Worm (Caenorhabditis elegans) whole organism, L3 larva: Measurements from ENCODE around the gene rnh-1.1.

ENCODE experiments used
- ZK546.5 ChIP-seq: sonication (generic microtip); optimal IDR thresholded peaks from 2 replicates; lab custom pipeline; 2017; ENCODE audit warnings: missing biosample characterization, missing genetic modification characterization
- ama-1 ChIP-seq: fragments of 150-350 bp; optimal IDR thresholded peaks from 2 replicates; lab custom pipeline; 2018
- ceh-16 ChIP-seq: sonication (generic microtip); optimal IDR thresholded peaks from 2 replicates; lab custom pipeline; 2017; ENCODE audit warnings: missing biosample characterization, missing genetic modification characterization
- ceh-28 ChIP-seq: fragments of 150-350 bp; optimal IDR thresholded peaks from 2 replicates; lab custom pipeline; 2014; ENCODE audit warnings: missing biosample characterization, missing genetic modification reagents, missing genetic modification characterization
- ceh-82 ChIP-seq: fragments of 150-350 bp; optimal IDR thresholded peaks from 2 replicates; lab custom pipeline; 2014; ENCODE audit warnings: missing biosample characterization, missing genetic modification characterization
- ceh-9 ChIP-seq: sonication (generic microtip); optimal IDR thresholded peaks from 2 replicates; lab custom pipeline; 2018; ENCODE audit warnings: missing biosample characterization, missing genetic modification characterization
- daf-12 ChIP-seq: fragments of 150-350 bp; optimal IDR thresholded peaks from 2 replicates; lab custom pipeline; 2014; ENCODE audit warnings: missing biosample characterization, missing genetic modification reagents, missing genetic modification characterization
- egl-5 ChIP-seq: fragments of 150-350 bp; optimal IDR thresholded peaks from 2 replicates; lab custom pipeline; 2017; ENCODE audit warnings: missing biosample characterization, missing genetic modification reagents, missing genetic modification characterization, inconsistent platforms
- elt-1 ChIP-seq: fragments of 150-350 bp; optimal IDR thresholded peaks from 2 replicates; lab custom pipeline; 2014; ENCODE audit warnings: missing biosample characterization, missing genetic modification characterization
- elt-2 ChIP-seq: sonication (generic microtip); optimal IDR thresholded peaks from 2 replicates; lab custom pipeline; 2016; ENCODE audit warnings: missing genetic modification reagents, mild to moderate bottlenecking, missing genetic modification characterization, missing compliant biosample characterization
- elt-3 ChIP-seq, 3 experiments: fragments of 150-350 bp in 1 of 3; sonication (generic microtip) in 2 of 3; optimal IDR thresholded peaks; 2 replicates in 2 of 3; 4 replicates in 1 of 3; lab custom pipeline; 2014 to 2017; ENCODE audit warnings: missing biosample characterization in 3 of 3, missing genetic modification characterization in 3 of 3
- eor-1 ChIP-seq, 2 experiments: fragments of 150-350 bp; optimal IDR thresholded peaks; 2 replicates each; lab custom pipeline; 2014 to 2018; ENCODE audit warnings: missing biosample characterization in 2 of 2, missing genetic modification characterization in 2 of 2
- fkh-10 ChIP-seq: sonication (generic microtip); optimal IDR thresholded peaks from 2 replicates; lab custom pipeline; 2017; ENCODE audit warnings: missing biosample characterization, missing genetic modification reagents, missing genetic modification characterization
- fkh-2 ChIP-seq: fragments of 150-350 bp; optimal IDR thresholded peaks from 2 replicates; lab custom pipeline; 2014; ENCODE audit warnings: missing biosample characterization, missing genetic modification reagents, missing genetic modification characterization
- fos-1 ChIP-seq: fragments of 150-350 bp; optimal IDR thresholded peaks from 2 replicates; lab custom pipeline; 2014; ENCODE audit warnings: missing biosample characterization, missing genetic modification characterization
- hmg-11 ChIP-seq: sonication (generic microtip); optimal IDR thresholded peaks from 2 replicates; lab custom pipeline; 2016; ENCODE audit warnings: missing genetic modification characterization, missing compliant biosample characterization
- jun-1 ChIP-seq: fragments of 150-350 bp; optimal IDR thresholded peaks from 2 replicates; lab custom pipeline; 2014; ENCODE audit warnings: missing biosample characterization, missing genetic modification reagents, missing genetic modification characterization
- lin-15B ChIP-seq: fragments of 150-350 bp; optimal IDR thresholded peaks from 2 replicates; lab custom pipeline; 2014; ENCODE audit warnings: missing biosample characterization, missing genetic modification characterization
- lin-39 ChIP-seq: fragments of 150-350 bp; optimal IDR thresholded peaks from 2 replicates; lab custom pipeline; 2018; ENCODE audit warnings: missing biosample characterization, missing genetic modification reagents, missing genetic modification characterization
- lsy-12 ChIP-seq: sonication (generic microtip); optimal IDR thresholded peaks from 2 replicates; lab custom pipeline; 2016; ENCODE audit warnings: mild to moderate bottlenecking, missing genetic modification characterization, missing compliant biosample characterization
- mdl-1 ChIP-seq: fragments of 150-350 bp; optimal IDR thresholded peaks from 2 replicates; lab custom pipeline; 2014; ENCODE audit warnings: missing biosample characterization, missing genetic modification characterization
- nhr-23 ChIP-seq: fragments of 150-350 bp; optimal IDR thresholded peaks from 2 replicates; lab custom pipeline; 2014; ENCODE audit warnings: missing biosample characterization, missing genetic modification reagents, missing genetic modification characterization
- nhr-25 ChIP-seq: sonication (generic microtip); optimal IDR thresholded peaks from 2 replicates; lab custom pipeline; 2017; ENCODE audit warnings: missing biosample characterization, missing genetic modification characterization
- nhr-28 ChIP-seq: fragments of 150-350 bp; optimal IDR thresholded peaks from 2 replicates; lab custom pipeline; 2014; ENCODE audit warnings: missing biosample characterization, missing genetic modification characterization
- nhr-43 ChIP-seq: sonication (generic microtip); optimal IDR thresholded peaks from 2 replicates; lab custom pipeline; 2016; ENCODE audit warnings: mild to moderate bottlenecking, missing genetic modification characterization, missing compliant biosample characterization; ENCODE audit not compliant: poor library complexity, severe bottlenecking
- nhr-76 ChIP-seq: fragments of 150-350 bp; sonication (generic microtip); optimal IDR thresholded peaks from 5 replicates; lab custom pipeline; 2014; ENCODE audit warnings: missing biosample characterization, missing genetic modification characterization
- pqm-1 ChIP-seq: fragments of 150-350 bp; optimal IDR thresholded peaks from 2 replicates; lab custom pipeline; 2017; ENCODE audit warnings: missing biosample characterization, missing genetic modification characterization, inconsistent platforms
- sea-2 ChIP-seq: fragments of 150-350 bp; sonication (generic microtip); optimal IDR thresholded peaks from 4 replicates; lab custom pipeline; 2014; ENCODE audit warnings: missing biosample characterization, missing genetic modification reagents, missing genetic modification characterization
- tbx-2 ChIP-seq: sonication (generic microtip); optimal IDR thresholded peaks from 2 replicates; lab custom pipeline; 2016; ENCODE audit warnings: mild to moderate bottlenecking, missing genetic modification characterization, missing compliant biosample characterization
- unc-39 ChIP-seq: sonication (generic microtip); optimal IDR thresholded peaks from 4 replicates; lab custom pipeline; 2017; ENCODE audit warnings: missing biosample characterization, missing genetic modification characterization
- unc-62 ChIP-seq: fragments of 150-350 bp; sonication (generic microtip); optimal IDR thresholded peaks from 4 replicates; lab custom pipeline; 2014; ENCODE audit warnings: missing biosample characterization, missing genetic modification reagents, missing genetic modification characterization
- zag-1 ChIP-seq: fragments of 150-350 bp; optimal IDR thresholded peaks from 2 replicates; lab custom pipeline; 2014; ENCODE audit warnings: missing biosample characterization, missing genetic modification characterization
- ztf-11 ChIP-seq: fragments of 150-350 bp; optimal IDR thresholded peaks from 2 replicates; lab custom pipeline; 2014; ENCODE audit warnings: missing biosample characterization, missing genetic modification characterization

The rnh-1.1 gene

ce11 chrII:7483009-7483408 lies 42.5 kb upstream of the rnh-1.1 start, which contains the start of gene cah-2:
TSS of gene cah-2 (minus strand) at chrII:7483109.
- TF ChIP-seq fkh-10 (GFP tag; lab: Kevin White, UChicago) (no peak), lin-15B (tag; lab: Kevin White, UChicago) (no peak), ceh-9 (tag; lab: Kevin White, UChicago) (no peak), nhr-76 (no peak)

DNA sequence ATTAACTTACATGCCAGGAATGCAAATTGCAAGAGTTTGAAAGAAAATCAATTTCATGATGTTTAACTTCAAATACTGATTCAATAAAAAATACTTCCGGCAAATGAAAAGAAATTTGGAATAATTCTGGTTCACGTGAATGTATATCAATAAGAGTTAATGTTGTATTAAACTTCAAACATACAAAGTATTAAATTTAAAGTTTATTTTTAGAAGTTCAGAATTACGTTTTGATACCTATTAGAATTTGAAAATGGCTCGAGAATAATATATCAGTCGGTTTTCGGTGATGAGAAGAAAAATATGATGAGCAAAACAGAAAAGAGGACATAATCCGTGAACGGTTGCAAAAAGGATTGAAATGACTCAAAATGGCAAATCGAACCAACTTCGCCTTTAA lies 35.9 kb upstream of the rnh-1.1 start, which contains the start of gene D1022.9:
Gene D1022.9 (minus strand): TSS at position 101 of the 400 bp plus-strand sequence.
- TF ChIP-seq ztf-11 (tag; lab: Kevin White, UChicago): no peak
- TF ChIP-seq zag-1 (tag; lab: Kevin White, UChicago): no peak
- no peak for TF ChIP-seq ceh-9 (tag; lab: Kevin White, UChicago)
- TF ChIP-seq nhr-25 (tag; lab: Kevin White, UChicago): no peak
- TF ChIP-seq tbx-2 (tag; lab: Kevin White, UChicago): no peak
- TF ChIP-seq ceh-28 (tag; lab: Kevin White, UChicago): no peak
- no peak for TF ChIP-seq nhr-76
- no peak for TF ChIP-seq fkh-2 (tag; lab: Kevin White, UChicago)
- TF ChIP-seq nhr-43 (tag; lab: Kevin White, UChicago): no peak
- TF ChIP-seq, all 47 proteins: peak for 0

DNA sequence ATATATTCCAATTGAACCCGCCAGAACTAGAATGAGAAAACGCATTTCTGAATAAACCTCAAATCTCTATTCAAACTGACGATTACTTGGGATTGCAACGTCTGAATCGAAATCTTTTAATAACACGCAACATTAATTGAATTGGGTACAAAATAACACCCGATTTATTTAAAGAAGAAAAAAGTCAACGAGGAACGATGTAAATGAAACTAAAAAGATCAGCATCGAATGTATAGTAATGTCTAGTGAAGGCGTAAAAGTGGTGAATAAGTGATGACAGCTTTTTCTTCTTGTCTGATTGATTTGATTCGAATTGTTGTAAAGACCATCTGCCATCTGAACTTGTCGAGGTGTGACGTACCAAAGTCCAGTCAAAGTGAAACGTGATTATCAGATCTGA lies 31.9 kb upstream of the rnh-1.1 start, which contains the start of gene nas-23:
Gene nas-23 (minus strand): TSS at position 101 of the 400 bp plus-strand sequence.
- no peak for TF ChIP-seq hmg-11 (tag; lab: Kevin White, UChicago)
- no peak for TF ChIP-seq lin-39 (tag; lab: Kevin White, UChicago)
- no peak for TF ChIP-seq fkh-10 (GFP tag; lab: Kevin White, UChicago)
- no peak for TF ChIP-seq daf-12
- TF ChIP-seq pqm-1 (tag; lab: Kevin White, UChicago): no peak
- no peak for TF ChIP-seq unc-62 (GFP tag; lab: Kevin White, UChicago)
- no peak for TF ChIP-seq egl-5 (tag; lab: Kevin White, UChicago)
- TF ChIP-seq sea-2: no peak
- TF ChIP-seq unc-39 (tag; lab: Kevin White, UChicago): no peak
- no peak for TF ChIP-seq lsy-12 (tag; lab: Kevin White, UChicago)
- TF ChIP-seq elt-3 (tag; optimal IDR thresholded peaks at IDR 0.05; lab: Kevin White, UChicago): no peak

- TF ChIP-seq ceh-28 (tag; lab: Kevin White, UChicago): peak; percentile 1
- no peak for TF ChIP-seq elt-2
- no peak for TF ChIP-seq elt-3 (tag; optimal IDR thresholded peaks at IDR 0.05; lab: Kevin White, UChicago)
Observed at ce11 chrII:7494155-7494554, 31.4 kb upstream of the rnh-1.1 start, which contains the start of gene R10H1.1. TSS of gene R10H1.1 (plus strand) at chrII:7494455.

ce11 chrII:7496070-7496469 lies 29.5 kb upstream of the rnh-1.1 start, which contains the start of gene spi-1:
TSS of gene spi-1 (plus strand) at chrII:7496247.
- TF ChIP-seq pqm-1 (tag; lab: Kevin White, UChicago): no peak
- TF ChIP-seq nhr-23 (tag; lab: Kevin White, UChicago): peak; percentile 59
- no peak for TF ChIP-seq eor-1 (tag; optimal IDR thresholded peaks at IDR 0.05; lab: Kevin White, UChicago)
- TF ChIP-seq ceh-82 (tag; lab: Kevin White, UChicago): no peak
- TF ChIP-seq nhr-28 (tag; lab: Kevin White, UChicago): no peak
- TF ChIP-seq, all 47 proteins: peak for 1

DNA sequence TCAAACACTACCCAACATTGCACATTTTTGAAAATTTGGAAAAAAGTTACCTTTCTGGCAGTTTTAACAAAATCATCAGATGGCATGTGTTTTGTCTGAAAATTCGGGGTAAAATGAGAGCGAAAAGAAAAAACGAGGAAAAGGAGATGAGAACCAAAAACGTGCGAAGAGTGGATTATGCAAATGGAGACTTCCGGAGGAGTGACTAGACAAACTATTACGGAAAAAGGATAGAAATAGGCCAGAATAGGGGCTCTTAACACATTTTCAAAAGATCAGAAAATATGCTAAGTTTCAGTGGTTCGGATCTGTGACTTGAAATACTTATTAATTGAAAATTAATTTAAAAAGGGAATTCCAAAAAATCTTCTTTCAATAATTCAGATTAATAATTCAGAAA lies 26.1 kb upstream of the rnh-1.1 start, which contains the start of gene srab-14:
Gene srab-14 (minus strand): TSS at position 101 of the 400 bp plus-strand sequence.
- TF ChIP-seq mdl-1 (no peak), ceh-9 (tag; lab: Kevin White, UChicago) (no peak), ceh-16 (no peak), ceh-82 (tag; lab: Kevin White, UChicago) (no peak)

DNA sequence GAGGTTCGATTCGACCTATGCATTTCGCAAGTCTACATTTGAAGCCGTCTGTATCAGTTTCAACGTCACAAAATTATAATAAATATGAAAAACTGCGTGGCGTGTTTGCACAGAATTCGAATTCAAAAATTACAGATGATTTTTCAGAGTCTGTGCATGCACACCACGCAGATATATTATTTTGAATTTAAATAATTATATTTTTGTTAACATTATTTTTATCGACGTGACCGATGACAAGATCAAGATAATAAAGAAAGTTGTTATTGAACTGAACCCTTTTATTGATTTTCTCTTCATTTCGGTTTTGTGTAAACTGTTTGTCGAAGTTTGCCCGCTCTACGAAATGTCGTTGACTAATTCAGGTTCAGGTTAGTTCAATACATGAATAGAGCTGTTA lies 20.5 kb upstream of the rnh-1.1 start, which contains the start of gene C28F5.1:
Gene C28F5.1 (plus strand): TSS at position 301 of the 400 bp plus-strand sequence.
- no peak for TF ChIP-seq elt-2
- TF ChIP-seq jun-1 (tag; lab: Kevin White, UChicago): no peak
- no peak for TF ChIP-seq fos-1 (tag; lab: Kevin White, UChicago)
- TF ChIP-seq mdl-1: no peak
- no peak for TF ChIP-seq elt-1 (tag; lab: Kevin White, UChicago)
- no peak for TF ChIP-seq ZK546.5
- TF ChIP-seq ama-1 (lab: Kevin White, UChicago): no peak
- TF ChIP-seq nhr-25 (tag; lab: Kevin White, UChicago): no peak
